Fruit fly (Drosophila melanogaster): Measurements from ENCODE around the gene RfC3.

The RfC3 gene

DNA sequence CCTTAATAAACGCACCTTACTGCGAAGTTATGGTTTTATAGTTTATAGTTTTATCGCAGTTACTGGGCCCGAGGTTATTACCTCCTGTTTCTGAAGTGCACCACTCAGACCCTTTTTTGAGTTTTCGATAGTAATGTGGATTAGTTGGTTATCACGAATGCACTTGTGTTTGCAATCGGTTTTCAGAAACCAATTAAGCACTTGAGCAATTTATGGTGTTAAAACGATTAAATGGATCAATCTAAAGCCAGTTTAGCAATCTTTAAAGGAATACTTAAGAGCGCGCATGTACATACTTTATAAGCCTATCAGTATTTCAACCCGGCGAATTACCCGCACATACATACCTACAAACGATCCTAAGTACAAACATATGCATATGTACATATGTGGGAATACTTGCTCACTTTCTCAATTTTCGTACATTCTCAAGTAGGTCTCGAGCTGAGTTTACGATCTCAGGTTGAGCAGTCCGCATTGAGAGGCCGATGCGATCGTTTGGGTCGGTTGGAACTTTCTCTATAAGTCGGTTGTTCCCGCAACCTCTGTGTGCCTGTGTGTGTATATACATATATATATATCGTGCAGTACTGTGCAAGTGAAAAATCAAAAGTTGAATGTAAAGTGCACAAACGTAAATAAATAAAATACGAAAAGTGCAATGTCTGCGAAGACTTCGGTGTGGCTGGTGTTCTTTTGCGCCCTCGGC is 38.4 kb downstream of the RfC3 start, which contains the start of the genes LManI and LManII:
TSS of gene LManI (minus strand) at position 51 of the 709 bp plus-strand sequence.
TSS of gene LManII (plus strand) at position 468 of the 709 bp plus-strand sequence.
- no peak for TF ChIP-seq CG8301 (tag; optimal IDR thresholded peaks at IDR 0.05)
- TF ChIP-seq fd96Ca (GFP tag; IDR thresholded peaks at IDR 0.05), result no peak
- peak; percentile 12; the same call in 1 of the 2 replicates for TF ChIP-seq CG12605 (GFP tag; IDR thresholded peaks at IDR 0.05)

- TF ChIP-seq CG8301 (tag; optimal IDR thresholded peaks at IDR 0.05), result no peak
These were observed 40.0 kb downstream of the RfC3 start for dm6 chr2L:10458979-10459378.

DNA sequence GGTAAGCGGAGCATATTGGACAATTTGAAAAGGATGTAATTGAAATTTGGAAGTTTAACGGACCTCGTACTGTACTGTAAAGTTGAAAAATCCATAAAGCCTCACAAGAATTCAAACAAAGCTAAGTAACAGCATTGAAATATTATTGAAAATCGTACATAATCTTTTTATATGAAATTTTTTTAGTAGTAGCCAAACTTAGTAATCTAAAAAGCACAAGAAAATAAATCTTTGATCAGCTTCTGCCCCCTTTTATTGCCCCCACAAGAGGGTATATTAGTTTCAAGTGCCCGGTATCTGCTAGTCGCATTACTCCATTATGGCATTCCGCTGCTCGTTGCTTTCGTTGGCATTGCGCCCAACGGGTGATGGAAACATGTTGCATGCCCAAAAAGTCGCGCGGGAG is 47.9 kb downstream of the RfC3 start:
- TF ChIP-seq CG9948 (tag; optimal IDR thresholded peaks at IDR 0.05) (no peak), CG15710 (tag; optimal IDR thresholded peaks at IDR 0.05) (no peak), CG13204 (GFP tag; optimal IDR thresholded peaks at IDR 0.05) (no peak), CG8159 (tag; optimal IDR thresholded peaks at IDR 0.05) (no peak), fd96Ca (GFP tag; IDR thresholded peaks at IDR 0.05) (no peak), CG14655 (GFP tag; optimal IDR thresholded peaks at IDR 0.05) (peak; percentile 59), Pif1A (GFP tag; optimal IDR thresholded peaks at IDR 0.05) (peak; percentile 25), CG10348 (GFP tag; IDR thresholded peaks at IDR 0.05) (no peak), CG17806 (tag; optimal IDR thresholded peaks at IDR 0.05) (no peak), gl (tag; optimal IDR thresholded peaks at IDR 0.05) (no peak), Ets98B (GFP tag; IDR thresholded peaks at IDR 0.05) (no peak), EcR (GFP tag; optimal IDR thresholded peaks at IDR 0.05) (no peak), CG4496 (GFP tag; IDR thresholded peaks at IDR 0.05) (no peak), CG12605 (GFP tag; IDR thresholded peaks at IDR 0.05) (no peak), rn (GFP tag; IDR thresholded peaks at IDR 0.05) (no peak), D1 (tag; optimal IDR thresholded peaks at IDR 0.05) (no peak), CG8301 (tag; optimal IDR thresholded peaks at IDR 0.05) (peak; percentile 38), Pif1B (GFP tag; optimal IDR thresholded peaks at IDR 0.05) (no peak), Snoo (tag; optimal IDR thresholded peaks at IDR 0.05) (no peak), CG34367 (tag; optimal IDR thresholded peaks at IDR 0.05) (no peak), CG32121 (GFP tag; IDR thresholded peaks at IDR 0.05) (0 out of 2 replicates have a peak, but pooled peaks have one; percentile 45)

DNA sequence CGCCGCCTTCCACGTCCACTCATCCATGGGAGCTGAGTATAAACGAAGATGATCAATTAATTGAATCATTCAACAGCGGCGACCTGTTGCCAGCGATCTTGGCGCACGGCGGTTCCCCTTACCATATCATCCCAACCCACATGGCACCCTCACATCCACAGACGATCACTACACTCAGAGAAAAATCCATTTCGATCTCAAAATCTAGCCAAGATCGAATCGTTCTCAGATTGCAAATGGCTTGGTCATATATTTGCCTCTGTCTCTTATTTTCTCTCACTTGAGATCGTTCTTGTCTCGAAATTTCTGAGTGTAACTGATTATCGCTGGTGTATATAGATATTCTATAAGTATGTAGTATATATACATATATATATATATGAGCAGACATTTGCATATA is 49.4 kb downstream of the RfC3 start:
- TF ChIP-seq Ets98B (GFP tag; IDR thresholded peaks at IDR 0.05), result peak; percentile 51; the same call in 1 of the 2 replicates
- TF ChIP-seq CG13204 (GFP tag; optimal IDR thresholded peaks at IDR 0.05), result no peak
- peak; percentile 48 for TF ChIP-seq Pif1A (GFP tag; optimal IDR thresholded peaks at IDR 0.05)
- no peak for TF ChIP-seq EcR (GFP tag; optimal IDR thresholded peaks at IDR 0.05)
- no peak for TF ChIP-seq gl (tag; optimal IDR thresholded peaks at IDR 0.05)
- no peak for TF ChIP-seq D1 (tag; optimal IDR thresholded peaks at IDR 0.05)
- TF ChIP-seq CG12605 (GFP tag; IDR thresholded peaks at IDR 0.05), result no peak
- TF ChIP-seq CG14655 (GFP tag; optimal IDR thresholded peaks at IDR 0.05), result peak; percentile 59
- TF ChIP-seq CG34367 (tag; optimal IDR thresholded peaks at IDR 0.05), result peak; percentile 56
- TF ChIP-seq CG32121 (GFP tag; IDR thresholded peaks at IDR 0.05), result peak; percentile 67
- TF ChIP-seq CG8301 (tag; optimal IDR thresholded peaks at IDR 0.05), result peak; percentile 43
- peak; percentile 64 for TF ChIP-seq CG17806 (tag; optimal IDR thresholded peaks at IDR 0.05)
- peak; percentile 11 for TF ChIP-seq Snoo (tag; optimal IDR thresholded peaks at IDR 0.05)
- no peak for TF ChIP-seq CG10348 (GFP tag; IDR thresholded peaks at IDR 0.05)
- peak; percentile 58 for TF ChIP-seq Pif1B (GFP tag; optimal IDR thresholded peaks at IDR 0.05)
- peak; percentile 17; the same call in 1 of the 2 replicates for TF ChIP-seq rn (GFP tag; IDR thresholded peaks at IDR 0.05)
- peak; percentile 72 for TF ChIP-seq CG8159 (tag; optimal IDR thresholded peaks at IDR 0.05)
- TF ChIP-seq CG4496 (GFP tag; IDR thresholded peaks at IDR 0.05), result peak; percentile 78
- TF ChIP-seq CG9948 (tag; optimal IDR thresholded peaks at IDR 0.05), result peak; percentile 23
- no peak for TF ChIP-seq fd96Ca (GFP tag; IDR thresholded peaks at IDR 0.05)
- peak; percentile 70 for TF ChIP-seq CG15710 (tag; optimal IDR thresholded peaks at IDR 0.05)

dm6 chr2L:10468978-10469377 is 50.0 kb downstream of the RfC3 start:
- TF ChIP-seq Pif1B (GFP tag; optimal IDR thresholded peaks at IDR 0.05) (no peak), Snoo (tag; optimal IDR thresholded peaks at IDR 0.05) (no peak), CG32121 (GFP tag; IDR thresholded peaks at IDR 0.05) (no peak), fd96Ca (GFP tag; IDR thresholded peaks at IDR 0.05) (no peak), CG10348 (GFP tag; IDR thresholded peaks at IDR 0.05) (no peak), Pif1A (GFP tag; optimal IDR thresholded peaks at IDR 0.05) (no peak), CG12605 (GFP tag; IDR thresholded peaks at IDR 0.05) (no peak), CG8159 (tag; optimal IDR thresholded peaks at IDR 0.05) (no peak), D1 (tag; optimal IDR thresholded peaks at IDR 0.05) (no peak), CG17806 (tag; optimal IDR thresholded peaks at IDR 0.05) (no peak), CG34367 (tag; optimal IDR thresholded peaks at IDR 0.05) (no peak), CG4496 (GFP tag; IDR thresholded peaks at IDR 0.05) (no peak), CG8301 (tag; optimal IDR thresholded peaks at IDR 0.05) (no peak)

DNA sequence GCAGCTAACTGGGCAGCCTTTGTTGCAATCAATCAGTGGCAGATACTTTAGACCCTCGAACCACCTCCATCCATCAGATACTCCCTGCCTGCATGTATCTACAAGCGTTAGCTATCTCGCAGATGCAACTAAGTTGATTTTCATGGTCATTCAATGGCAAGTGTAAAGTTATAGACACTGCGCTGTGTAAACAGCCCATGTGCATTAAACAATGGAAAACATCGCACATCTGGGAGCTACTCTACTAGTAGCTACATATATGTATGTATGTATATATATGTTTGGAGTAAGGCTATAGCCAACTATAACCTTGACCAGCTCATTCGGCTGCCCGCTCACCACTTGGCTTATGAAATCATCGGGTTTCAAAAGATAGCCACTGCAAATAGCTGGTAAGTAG is 51.2 kb downstream of the RfC3 start:
- TF ChIP-seq CG32121 (GFP tag; IDR thresholded peaks at IDR 0.05) (0 out of 2 replicates have a peak, but pooled peaks have one; percentile 11), Ets98B (GFP tag; IDR thresholded peaks at IDR 0.05) (no peak)
